Fruit fly (Drosophila melanogaster) whole organism, embryonic: ENCODE measurements around the gene CG7058.

Source experiments
- Atf6 ChIP-seq: fragments of 200-800 bp; sonication (Bioruptor generic); IDR thresholded peaks from 2 replicates; pipeline ENCODE4 v1.3.6; 2022; ENCODE audit warnings: missing biosample characterization, missing genetic modification characterization
- C15 ChIP-seq: fragments of 200-800 bp; sonication (Bioruptor generic); IDR thresholded peaks from 3 replicates; pipeline ENCODE4 v1.3.6; 2022; ENCODE audit warnings: missing biosample characterization, missing genetic modification characterization
- CG10321 ChIP-seq: fragments of 200-800 bp; sonication (Bioruptor generic); IDR thresholded peaks from 2 replicates; pipeline ENCODE4 v1.3.6; 2022; ENCODE audit warnings: missing biosample characterization, missing genetic modification characterization
- CG1233 ChIP-seq: fragments of 200-800 bp; sonication (Bioruptor generic); optimal IDR thresholded peaks from 4 replicates; lab custom pipeline; 2018; ENCODE audit warnings: missing biosample characterization, mild to moderate bottlenecking, missing genetic modification characterization
- CG1602 ChIP-seq: fragments of 200-800 bp; sonication (Bioruptor generic); optimal IDR thresholded peaks from 3 replicates; lab custom pipeline; 2016; ENCODE audit warnings: missing biosample characterization, missing genetic modification characterization
- CG16815 ChIP-seq: fragments of 200-800 bp; sonication (Bioruptor generic); optimal IDR thresholded peaks from 3 replicates; lab custom pipeline; 2017; ENCODE audit warnings: missing biosample characterization, mild to moderate bottlenecking, missing genetic modification characterization
- CG17361 ChIP-seq: fragments of 200-800 bp; sonication (Bioruptor generic); IDR thresholded peaks from 3 replicates; pipeline ENCODE4 v1.3.6; 2022; ENCODE audit warnings: missing biosample characterization, missing genetic modification characterization
- CG2202 ChIP-seq: fragments of 200-800 bp; sonication (Bioruptor generic); optimal IDR thresholded peaks from 2 replicates; lab custom pipeline; 2018; ENCODE audit warnings: missing biosample characterization, mild to moderate bottlenecking, missing genetic modification characterization
- CG2875 ChIP-seq: fragments of 200-800 bp; sonication (Bioruptor generic); optimal IDR thresholded peaks from 2 replicates; lab custom pipeline; 2017; ENCODE audit warnings: missing biosample characterization, mild to moderate bottlenecking, missing genetic modification characterization, missing genetic modification reagents
- CG30020 ChIP-seq: fragments of 200-800 bp; optimal IDR thresholded peaks from 2 replicates; lab custom pipeline; 2019; ENCODE audit warnings: missing biosample characterization, mild to moderate bottlenecking, missing genetic modification characterization, moderate library complexity
- CG3281 ChIP-seq: fragments of 200-800 bp; sonication (Bioruptor generic); optimal IDR thresholded peaks from 3 replicates; lab custom pipeline; 2017; ENCODE audit warnings: missing biosample characterization, mild to moderate bottlenecking, missing genetic modification characterization
- CG4328 ChIP-seq: fragments of 200-800 bp; sonication (Bioruptor generic); optimal IDR thresholded peaks from 3 replicates; lab custom pipeline; 2017; ENCODE audit warnings: missing biosample characterization, missing genetic modification reagents, missing genetic modification characterization
- CG5245 ChIP-seq: fragments of 200-800 bp; sonication (Bioruptor generic); optimal IDR thresholded peaks from 3 replicates; lab custom pipeline; 2016; ENCODE audit warnings: missing biosample characterization, missing genetic modification characterization
- CG7928 ChIP-seq: fragments of 200-800 bp; sonication (Bioruptor generic); optimal IDR thresholded peaks from 2 replicates; lab custom pipeline; 2017; ENCODE audit warnings: missing biosample characterization, mild to moderate bottlenecking, missing genetic modification characterization
- CG9609 ChIP-seq: fragments of 200-800 bp; sonication (Bioruptor generic); optimal IDR thresholded peaks from 3 replicates; lab custom pipeline; 2016; ENCODE audit warnings: missing biosample characterization, missing genetic modification characterization
- CG9876 ChIP-seq: fragments of 200-800 bp; sonication (Bioruptor generic); optimal IDR thresholded peaks from 2 replicates; lab custom pipeline; 2016; ENCODE audit warnings: missing biosample characterization, missing genetic modification characterization
- Dbx ChIP-seq: fragments of 200-800 bp; sonication (Bioruptor generic); IDR thresholded peaks from 3 replicates; pipeline ENCODE4 v1.3.6; 2022; ENCODE audit warnings: missing biosample characterization, missing genetic modification characterization
- Drgx ChIP-seq: fragments of 200-800 bp; sonication (Bioruptor generic); IDR thresholded peaks from 2 replicates; pipeline ENCODE4 v1.3.6; 2022; ENCODE audit warnings: missing biosample characterization, missing genetic modification characterization
- E2f1 ChIP-seq: fragments of 200-800 bp; sonication (Bioruptor generic); IDR thresholded peaks from 2 replicates; pipeline ENCODE4 v1.3.6; 2022; ENCODE audit warnings: missing biosample characterization, missing genetic modification characterization
- HLHmδ ChIP-seq: fragments of 200-800 bp; sonication (Bioruptor generic); optimal IDR thresholded peaks from 2 replicates; lab custom pipeline; 2018; ENCODE audit warnings: missing biosample characterization, mild to moderate bottlenecking, missing genetic modification characterization, moderate library complexity
- Hr3 ChIP-seq: fragments of 200-800 bp; sonication (Bioruptor generic); optimal IDR thresholded peaks from 3 replicates; lab custom pipeline; 2016; ENCODE audit warnings: missing biosample characterization, missing genetic modification characterization
- Lhr ChIP-seq: fragments of 200-800 bp; sonication (Bioruptor generic); optimal IDR thresholded peaks from 3 replicates; lab custom pipeline; 2017; ENCODE audit warnings: mild to moderate bottlenecking, missing biosample characterization, missing genetic modification reagents, missing genetic modification characterization
- Lpt ChIP-seq: fragments of >200 bp; optimal IDR thresholded peaks from 2 replicates; lab custom pipeline; 2018; ENCODE audit warnings: missing biosample characterization, missing genetic modification characterization
- Mad ChIP-seq: fragments of 200-800 bp; sonication (Bioruptor generic); optimal IDR thresholded peaks from 2 replicates; lab custom pipeline; 2016; ENCODE audit warnings: missing biosample characterization, missing genetic modification characterization
- Med ChIP-seq: fragments of 200-800 bp; sonication (Bioruptor generic); peaks from one replicate; lab custom pipeline; 2016; ENCODE audit warnings: missing biosample characterization, missing genetic modification characterization, mild to moderate bottlenecking, inconsistent platforms, moderate library complexity
- Mes4 ChIP-seq: fragments of 200-800 bp; sonication (Bioruptor generic); optimal IDR thresholded peaks from 2 replicates; lab custom pipeline; 2016; ENCODE audit warnings: missing biosample characterization, missing genetic modification characterization
- Ssrp ChIP-seq: fragments of 200-800 bp; sonication (Bioruptor generic); optimal IDR thresholded peaks from 2 replicates; lab custom pipeline; 2018; ENCODE audit warnings: missing biosample characterization, mild to moderate bottlenecking, missing genetic modification characterization, moderate library complexity
- Taf1 ChIP-seq: fragments of 200-800 bp; sonication (Bioruptor generic); IDR thresholded peaks from 2 replicates; pipeline ENCODE4 v1.3.6; 2022; ENCODE audit warnings: missing biosample characterization, missing genetic modification characterization
- Trl ChIP-seq, 3 experiments: fragments of >200 bp in 2 of 3; fragments of 200-800 bp in 1 of 3; sonication (Bioruptor generic) in 1 of 3; optimal IDR thresholded peaks; 2 replicates in 1 of 3; 3 replicates in 2 of 3; lab custom pipeline; 2016 to 2017; ENCODE audit warnings: missing biosample characterization in 1 of 3, missing genetic modification characterization in 1 of 3
- al ChIP-seq: fragments of 200-800 bp; sonication (Bioruptor generic); IDR thresholded peaks from 2 replicates; pipeline ENCODE4 v1.3.6; 2022; ENCODE audit warnings: missing biosample characterization, missing genetic modification characterization
- bbx ChIP-seq: fragments of 200-800 bp; sonication (Bioruptor generic); IDR thresholded peaks from 2 replicates; pipeline ENCODE4 v1.3.6; 2022; ENCODE audit warnings: missing biosample characterization, missing genetic modification characterization; ENCODE audit not compliant: partially characterized antibody
- bigmax ChIP-seq: fragments of 200-800 bp; sonication (Bioruptor generic); optimal IDR thresholded peaks from 2 replicates; lab custom pipeline; 2018; ENCODE audit warnings: missing biosample characterization, mild to moderate bottlenecking, missing genetic modification characterization
- chinmo ChIP-seq: fragments of 200-800 bp; sonication (Bioruptor generic); IDR thresholded peaks from 4 replicates; pipeline ENCODE4 v1.3.6; 2022; ENCODE audit warnings: missing biosample characterization, missing genetic modification characterization; ENCODE audit not compliant: partially characterized antibody
- ci ChIP-seq: fragments of 200-800 bp; sonication (Bioruptor generic); IDR thresholded peaks from 3 replicates; pipeline ENCODE4 v1.3.6; 2022; ENCODE audit warnings: missing biosample characterization, missing genetic modification characterization
- crc ChIP-seq: fragments of 200-800 bp; sonication (Bioruptor generic); optimal IDR thresholded peaks from 2 replicates; lab custom pipeline; 2016; ENCODE audit warnings: missing biosample characterization, missing genetic modification characterization
- crol ChIP-seq: fragments of 200-800 bp; sonication (Bioruptor generic); IDR thresholded peaks from 2 replicates; pipeline ENCODE4 v1.3.6; 2022; ENCODE audit warnings: missing biosample characterization, missing genetic modification characterization
- cwo ChIP-seq: fragments of 200-800 bp; sonication (Bioruptor generic); optimal IDR thresholded peaks from 3 replicates; lab custom pipeline; 2017; ENCODE audit warnings: missing biosample characterization, missing genetic modification characterization, mild to moderate bottlenecking, moderate library complexity, missing genetic modification reagents
- danr ChIP-seq: fragments of 200-800 bp; sonication (Bioruptor generic); IDR thresholded peaks from 2 replicates; pipeline ENCODE4 v1.3.6; 2022; ENCODE audit warnings: missing biosample characterization, missing genetic modification characterization
- dati ChIP-seq: fragments of 200-800 bp; sonication (Bioruptor generic); IDR thresholded peaks from 2 replicates; pipeline ENCODE4 v1.3.6; 2022; ENCODE audit warnings: missing biosample characterization, missing genetic modification characterization
- ewg ChIP-seq: fragments of 200-800 bp; sonication (Bioruptor generic); optimal IDR thresholded peaks from 3 replicates; lab custom pipeline; 2017; ENCODE audit warnings: mild to moderate bottlenecking, missing biosample characterization, missing genetic modification reagents, missing genetic modification characterization
- fd64A ChIP-seq: fragments of 200-800 bp; sonication (Bioruptor generic); optimal IDR thresholded peaks from 3 replicates; lab custom pipeline; 2018; ENCODE audit warnings: missing biosample characterization, mild to moderate bottlenecking, missing genetic modification characterization
- jumu ChIP-seq: fragments of 200-800 bp; sonication (Bioruptor generic); optimal IDR thresholded peaks from 3 replicates; lab custom pipeline; 2016; ENCODE audit warnings: missing biosample characterization, missing genetic modification characterization
- ken ChIP-seq: fragments of 200-800 bp; sonication (Bioruptor generic); IDR thresholded peaks from 3 replicates; pipeline ENCODE4 v1.3.6; 2022; ENCODE audit warnings: missing biosample characterization, missing genetic modification characterization
- nerfin-2 ChIP-seq: fragments of 200-800 bp; sonication (Bioruptor generic); IDR thresholded peaks from 2 replicates; pipeline ENCODE4 v1.3.6; 2022; ENCODE audit warnings: missing biosample characterization, missing genetic modification characterization; ENCODE audit not compliant: partially characterized antibody
- ranshi ChIP-seq: fragments of 200-800 bp; sonication (Bioruptor generic); IDR thresholded peaks from 2 replicates; pipeline ENCODE4 v1.3.6; 2022; ENCODE audit warnings: missing biosample characterization, missing genetic modification characterization
- sug ChIP-seq: fragments of 200-800 bp; optimal IDR thresholded peaks from 2 replicates; lab custom pipeline; 2019; ENCODE audit warnings: missing biosample characterization, mild to moderate bottlenecking, missing genetic modification characterization, moderate library complexity
- twi ChIP-seq: fragments of 200-800 bp; optimal IDR thresholded peaks from 2 replicates; lab custom pipeline; 2019; ENCODE audit warnings: missing biosample characterization, mild to moderate bottlenecking, missing genetic modification characterization, moderate library complexity
- unc-4 ChIP-seq: fragments of 200-800 bp; sonication (Bioruptor generic); IDR thresholded peaks from 2 replicates; pipeline ENCODE4 v1.3.6; 2022; ENCODE audit warnings: missing biosample characterization, missing genetic modification characterization; ENCODE audit not compliant: partially characterized antibody
- unpg ChIP-seq: fragments of 200-800 bp; sonication (Bioruptor generic); optimal IDR thresholded peaks from 3 replicates; lab custom pipeline; 2018; ENCODE audit warnings: missing biosample characterization, mild to moderate bottlenecking, missing genetic modification characterization, moderate library complexity

CG7058 gene

DNA sequence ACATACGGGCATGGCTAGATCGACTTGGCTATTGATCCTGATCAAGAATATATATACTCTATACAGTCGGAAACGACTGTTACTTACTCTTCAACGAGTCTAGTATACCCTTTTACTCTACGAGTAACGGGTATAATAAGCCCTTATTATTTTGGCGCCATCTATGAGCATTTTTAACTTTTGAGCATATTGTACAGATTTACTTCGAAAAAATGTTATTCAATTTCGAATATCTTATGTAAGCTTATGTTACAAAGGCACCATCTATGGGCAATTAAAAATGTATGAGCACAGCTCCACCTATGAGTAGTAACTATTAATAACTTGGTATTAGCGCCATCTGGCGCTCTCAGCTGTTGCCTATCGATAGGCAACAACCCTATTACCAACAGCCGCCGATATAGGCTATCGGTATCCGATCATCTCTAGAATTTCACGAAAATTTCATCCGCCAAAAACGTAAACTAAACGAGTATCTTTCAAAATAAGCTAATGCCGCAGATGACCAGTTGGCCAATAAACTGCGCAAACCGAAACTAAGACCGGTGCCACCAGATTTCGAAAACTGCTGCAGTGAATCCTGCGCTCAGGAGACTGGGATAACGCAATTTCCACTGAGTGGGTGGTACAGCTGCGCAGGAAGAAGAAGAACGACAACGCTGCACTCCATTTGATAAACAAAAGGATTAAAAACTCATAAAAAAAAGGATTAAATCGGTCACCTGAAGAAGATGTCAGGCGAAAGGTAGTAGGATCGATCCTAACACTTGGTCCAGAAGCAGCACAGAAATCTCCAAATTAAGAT, 36.9 kb downstream of the CG7058 start, which contains the start of gene htk (continued):
- TF ChIP-seq fd64A (GFP tag; lab: Kevin White, UChicago) (no peak), C15 (GFP tag; lab: Robert Waterston, UW) (no peak), bigmax (GFP tag; lab: Kevin White, UChicago) (no peak), al (GFP tag; lab: Robert Waterston, UW) (peak; percentile 40; the same call in 1 of the 2 replicates), sug (peak; percentile 71), CG9876 (GFP tag; lab: Kevin White, UChicago) (peak; percentile 78), CG2875 (GFP tag; lab: Kevin White, UChicago) (peak; percentile 49), CG17361 (peak; percentile 76), bbx (GFP tag; lab: Robert Waterston, UW) (peak; percentile 96), Hr3 (GFP tag; lab: Kevin White, UChicago) (peak; percentile 55), CG4328 (GFP tag; lab: Kevin White, UChicago) (peak; percentile 20), Lhr (peak; percentile 87), unc-4 (GFP tag; lab: Robert Waterston, UW) (peak; percentile 93), ken (GFP tag; lab: Robert Waterston, UW) (peak; percentile 68), CG7928 (GFP tag; lab: Kevin White, UChicago) (peak; percentile 38), danr (GFP tag; lab: Robert Waterston, UW) (no peak), Trl (optimal IDR thresholded peaks at IDR 0.05; lab: Kevin White, UChicago) (no peak), Trl (GFP tag; optimal IDR thresholded peaks at IDR 0.05; lab: Kevin White, UChicago) (peak; percentile 80), ranshi (peak; percentile 56), Med (peak; percentile 97), CG3281 (GFP tag; lab: Kevin White, UChicago) (peak; percentile 0), CG1233 (peak; percentile 24), E2f1 (GFP tag; lab: Robert Waterston, UW) (peak; percentile 79), Atf6 (GFP tag; lab: Robert Waterston, UW) (peak; percentile 60), CG16815 (GFP tag; lab: Kevin White, UChicago) (peak; percentile 22), nerfin-2 (GFP tag; lab: Robert Waterston, UW) (peak; percentile 70; the same call in 1 of the 2 replicates), Ssrp (no peak), CG2202 (no peak), jumu (GFP tag; lab: Kevin White, UChicago) (peak; percentile 73), dati (no peak), ewg (GFP tag; lab: Kevin White, UChicago) (peak; percentile 40), twi (tag; lab: Kevin White, UChicago) (peak; percentile 36), CG5245 (peak; percentile 83), Lpt (no peak), CG30020 (no peak), crc (GFP tag; lab: Kevin White, UChicago) (no peak), chinmo (GFP tag; lab: Robert Waterston, UW) (peak; percentile 94; the same call in 3 of the 4 replicates), CG10321 (no peak), crol (no peak), Dbx (GFP tag; lab: Robert Waterston, UW) (peak; percentile 86; the same call in 2 of the 3 replicates), Mad (peak; percentile 61), cwo (GFP tag; lab: Kevin White, UChicago) (no peak), unpg (GFP tag; lab: Kevin White, UChicago) (peak; percentile 56), CG9609 (peak; percentile 67), HLHmδ (GFP tag; lab: Kevin White, UChicago) (no peak), ci (GFP tag; lab: Robert Waterston, UW) (peak; percentile 90), Taf1 (GFP tag; lab: Robert Waterston, UW) (peak; percentile 32; the same call in 1 of the 2 replicates), Drgx (GFP tag; lab: Robert Waterston, UW) (0 out of 2 replicates have a peak, but pooled peaks have one; percentile 29), Mes4 (peak; percentile 64), CG1602 (GFP tag; lab: Kevin White, UChicago) (peak; percentile 59)
